Fruit fly (Drosophila melanogaster) S2 (cell line): ENCODE measurements around the gene CG14817.
A peak's percentile ranks its signal among the peaks of the same experiment; 100 is the strongest.

Experiments
- CG8478 ChIP-seq: fragments of >200 bp; optimal IDR thresholded peaks from 2 replicates; lab custom pipeline; 2018
- CTCF ChIP-seq, 2 experiments: fragments of >200 bp; optimal IDR thresholded peaks; 2 replicates each; lab custom pipeline; 2018

Gene CG14817

dm6 chrX:1877107-1877736, at the start of gene CG14817, which contains the start of gene CG14805:
Gene CG14817, minus strand, starts transcription at chrX:1877270.
Gene CG14805, plus strand, starts transcription at chrX:1877317.
- TF ChIP-seq CTCF (optimal IDR thresholded peaks at IDR 0.05; lab: Kevin White, UChicago) (no peak), CG8478 (lab: Kevin White, UChicago) (no peak)

dm6 chrX:1922765-1923501, 45.9 kb upstream of the CG14817 start, which contains the start of the genes eIF2Bepsilon and Ocrl:
Gene eIF2Bepsilon, minus strand, starts transcription at chrX:1922874.
Gene Ocrl, plus strand, starts transcription at chrX:1922981.
- peak; percentile 46 to 53 for TF ChIP-seq CTCF (optimal IDR thresholded peaks at IDR 0.05; lab: Kevin White, UChicago)
- no peak for TF ChIP-seq CG8478 (lab: Kevin White, UChicago)

dm6 chrX:1909533-1909932, 32.5 kb upstream of the CG14817 start:
- no peak for TF ChIP-seq CTCF (optimal IDR thresholded peaks at IDR 0.05; lab: Kevin White, UChicago)
- TF ChIP-seq CG8478 (lab: Kevin White, UChicago): no peak

dm6 chrX:1908757-1909156, 31.7 kb upstream of the CG14817 start, which contains the start of the genes Edem1 and Rbcn-3B:
Gene Edem1, minus strand, starts transcription at chrX:1908827.
Gene Rbcn-3B, plus strand, starts transcription at chrX:1908920.
- TF ChIP-seq CTCF (optimal IDR thresholded peaks at IDR 0.05; lab: Kevin White, UChicago) (no peak), CG8478 (lab: Kevin White, UChicago) (no peak)

dm6 chrX:1907727-1908264, 30.7 kb upstream of the CG14817 start, which contains the start of gene mip130:
Gene mip130, plus strand, starts transcription at chrX:1908239.
- TF ChIP-seq CG8478 (lab: Kevin White, UChicago) (no peak), CTCF (optimal IDR thresholded peaks at IDR 0.05; lab: Kevin White, UChicago) (no peak)

- TF ChIP-seq CG8478 (lab: Kevin White, UChicago) (no peak), CTCF (optimal IDR thresholded peaks at IDR 0.05; lab: Kevin White, UChicago) (no peak)
These were observed 26.9 kb upstream of the CG14817 start for dm6 chrX:1903968-1904367.

- no peak for TF ChIP-seq CG8478 (lab: Kevin White, UChicago)
- TF ChIP-seq CTCF (optimal IDR thresholded peaks at IDR 0.05; lab: Kevin White, UChicago): no peak
These were observed 26.0 kb upstream of the CG14817 start, which contains the start of gene CG32801 for dm6 chrX:1903077-1903476. Gene CG32801, minus strand, starts transcription at chrX:1903177.

dm6 chrX:1901605-1902136, 24.6 kb upstream of the CG14817 start, which contains the start of gene Ldaf1:
Gene Ldaf1, minus strand, starts transcription at chrX:1901911.
- no peak for TF ChIP-seq CTCF (optimal IDR thresholded peaks at IDR 0.05; lab: Kevin White, UChicago)
- TF ChIP-seq CG8478 (lab: Kevin White, UChicago): no peak

dm6 chrX:1900123-1900818, 23.2 kb upstream of the CG14817 start, which contains the start of gene arm:
Gene arm, minus strand, starts transcription at chrX:1900646.
- TF ChIP-seq CG8478 (lab: Kevin White, UChicago): no peak
- no peak for TF ChIP-seq CTCF (optimal IDR thresholded peaks at IDR 0.05; lab: Kevin White, UChicago)

- TF ChIP-seq CG8478 (lab: Kevin White, UChicago) (no peak), CTCF (optimal IDR thresholded peaks at IDR 0.05; lab: Kevin White, UChicago) (no peak)
These were observed 22.5 kb upstream of the CG14817 start for dm6 chrX:1899445-1900085.

dm6 chrX:1897384-1897783, 20.3 kb upstream of the CG14817 start:
- TF ChIP-seq CTCF (optimal IDR thresholded peaks at IDR 0.05; lab: Kevin White, UChicago) (no peak), CG8478 (lab: Kevin White, UChicago) (no peak)

- TF ChIP-seq CTCF (optimal IDR thresholded peaks at IDR 0.05; lab: Kevin White, UChicago) (no peak), CG8478 (lab: Kevin White, UChicago) (no peak)
These were observed 16.5 kb upstream of the CG14817 start for dm6 chrX:1893532-1893931.

dm6 chrX:1889926-1890325, 12.9 kb upstream of the CG14817 start, which contains the start of the genes trr and mRpL16:
Gene trr, minus strand, starts transcription at chrX:1889950.
Gene mRpL16, plus strand, starts transcription at chrX:1890256.
- peak in 1 of 2 experiments; percentile 33 for TF ChIP-seq CTCF (optimal IDR thresholded peaks at IDR 0.05; lab: Kevin White, UChicago)
- no peak for TF ChIP-seq CG8478 (lab: Kevin White, UChicago)
